Fruit fly (Drosophila melanogaster): ENCODE measurements around the gene Gr97a.
A peak's percentile ranks its signal among the peaks of the same experiment; 100 is the strongest.

dm6 chr3R:26969743-26970142 lies 3.5 kb upstream of the Gr97a start:
- TF ChIP-seq Mnt (GFP tag; optimal IDR thresholded peaks at IDR 0.05) (no peak), cnc (optimal IDR thresholded peaks at IDR 0.05) (no peak), tj (GFP tag; optimal IDR thresholded peaks at IDR 0.05) (peak; percentile 22), pad (GFP tag; optimal IDR thresholded peaks at IDR 0.05) (no peak), Hr96 (GFP tag; optimal IDR thresholded peaks at IDR 0.05) (no peak), CG33017 (tag; optimal IDR thresholded peaks at IDR 0.05) (no peak), cic (GFP tag; optimal IDR thresholded peaks at IDR 0.05) (no peak), toe (GFP tag; optimal IDR thresholded peaks at IDR 0.05) (no peak), CG5204 (GFP tag; optimal IDR thresholded peaks at IDR 0.05) (no peak)
